Worm (Caenorhabditis elegans): ENCODE results near the gene ZK418.11.

ZK418.11 gene

ce11 chrIII:7087180-7087579 is 12.9 kb upstream of the ZK418.11 start:
- peak; percentile 41 for TF ChIP-seq attf-5 (GFP tag; optimal IDR thresholded peaks at IDR 0.05)
- TF ChIP-seq rpc-1 (optimal IDR thresholded peaks at IDR 0.05), result no peak
- no peak for TF ChIP-seq rpc-1 (tag; optimal IDR thresholded peaks at IDR 0.05)
- TF ChIP-seq ztf-26 (tag; optimal IDR thresholded peaks at IDR 0.05), result no peak
- TF ChIP-seq chd-7 (tag; optimal IDR thresholded peaks at IDR 0.05), result no peak
- no peak for TF ChIP-seq F10E7.11 (tag; optimal IDR thresholded peaks at IDR 0.05)
- peak; percentile 26 for TF ChIP-seq nhr-80 (tag; optimal IDR thresholded peaks at IDR 0.05)
- no peak for TF ChIP-seq B0261.1 (tag; optimal IDR thresholded peaks at IDR 0.05)
- TF ChIP-seq hmg-1.2 (GFP tag; IDR thresholded peaks at IDR 0.05), result peak; percentile 68; the same call in 1 of the 2 replicates
- TF ChIP-seq sea-2 (GFP tag; IDR thresholded peaks at IDR 0.05), result no peak

- TF ChIP-seq F23B12.7 (tag; optimal IDR thresholded peaks at IDR 0.05; ENCODE audit: insufficient read depth) (peak; percentile 27), atf-7 (tag; optimal IDR thresholded peaks at IDR 0.05) (no peak), rec-8 (tag; optimal IDR thresholded peaks at IDR 0.05) (peak in 1 of 2 experiments; percentile 26), mxl-1 (tag; optimal IDR thresholded peaks at IDR 0.05) (no peak), K12H6.12 (tag; optimal IDR thresholded peaks at IDR 0.05) (no peak), K11D2.4 (GFP tag; IDR thresholded peaks at IDR 0.05) (no peak; the same call in 1 of the 2 replicates), B0035.1 (tag; optimal IDR thresholded peaks at IDR 0.05) (no peak), C06A6.2 (GFP tag; conservative IDR thresholded peaks at IDR 0.05) (no peak), bed-1 (GFP tag; IDR thresholded peaks at IDR 0.05) (no peak), snpc-3.4 (tag; optimal IDR thresholded peaks at IDR 0.05) (peak; percentile 45), cebp-1 (GFP tag; IDR thresholded peaks at IDR 0.05) (no peak), cebp-1 (tag; optimal IDR thresholded peaks at IDR 0.05) (no peak), lin-35 (GFP tag; optimal IDR thresholded peaks at IDR 0.05) (no peak), bed-2 (GFP tag; IDR thresholded peaks at IDR 0.05) (no peak), F57A8.1 (GFP tag; optimal IDR thresholded peaks at IDR 0.05) (no peak), pbrm-1 (GFP tag; IDR thresholded peaks at IDR 0.05) (no peak), ztf-28 (GFP tag; IDR thresholded peaks at IDR 0.05) (no peak), ceh-91 (GFP tag; IDR thresholded peaks at IDR 0.05) (peak; percentile 26; the same call in 1 of the 2 replicates), tbx-9 (tag; optimal IDR thresholded peaks at IDR 0.05; ENCODE audit: borderline replicate concordance) (no peak), lin-40 (tag; optimal IDR thresholded peaks at IDR 0.05) (no peak), aptf-2 (GFP tag; conservative IDR thresholded peaks at IDR 0.05) (0 out of 2 replicates have a peak, but pooled peaks have one; percentile 63), ceh-58 (GFP tag; IDR thresholded peaks at IDR 0.05) (no peak), lin-26 (GFP tag; IDR thresholded peaks at IDR 0.05) (no peak), unc-130 (GFP tag; optimal IDR thresholded peaks at IDR 0.05) (peak; percentile 49), hmg-20 (GFP tag; IDR thresholded peaks at IDR 0.05) (no peak), ztf-25 (GFP tag; IDR thresholded peaks at IDR 0.05) (no peak), sea-2 (GFP tag; IDR thresholded peaks at IDR 0.05) (no peak), ztf-22 (GFP tag; optimal IDR thresholded peaks at IDR 0.05) (no peak), Y56A3A.18 (GFP tag; IDR thresholded peaks at IDR 0.05) (no peak), ztf-26 (tag; optimal IDR thresholded peaks at IDR 0.05) (no peak), snpc-1.1 (tag; optimal IDR thresholded peaks at IDR 0.05; ENCODE audit: insufficient read depth) (peak; percentile 28), mcd-1 (GFP tag; IDR thresholded peaks at IDR 0.05) (no peak), ceh-27 (GFP tag; optimal IDR thresholded peaks at IDR 0.05) (no peak), madf-8 (GFP tag; conservative IDR thresholded peaks at IDR 0.05) (no peak), madf-3 (GFP tag; IDR thresholded peaks at IDR 0.05) (no peak), pha-4 (tag; optimal IDR thresholded peaks at IDR 0.05) (no peak), ztf-6 (GFP tag; IDR thresholded peaks at IDR 0.05) (no peak), dox-1 (GFP tag; IDR thresholded peaks at IDR 0.05) (no peak), B0336.3 (GFP tag; IDR thresholded peaks at IDR 0.05) (no peak)
Measured at ce11 chrIII:7087691-7088323, 12.3 kb upstream of the ZK418.11 start, which contains the start of gene fubl-2. fubl-2 (minus strand) TSS chrIII:7087741.
